Worm (Caenorhabditis elegans) whole organism, L4/young adult: ENCODE data around the gene ida-1.

Source experiments
- W03F9.2 ChIP-seq: fragments of 150-350 bp; optimal IDR thresholded peaks from 2 replicates; lab custom pipeline; 2014; ENCODE audit warnings: missing biosample characterization, missing genetic modification characterization
- dao-5 ChIP-seq: sonication (generic microtip); optimal IDR thresholded peaks from 2 replicates; lab custom pipeline; 2016; ENCODE audit warnings: missing genotype, missing genetic modification characterization, moderate library complexity, missing compliant biosample characterization
- him-1 ChIP-seq: sonication (generic microtip); optimal IDR thresholded peaks from 2 replicates; lab custom pipeline; 2016; ENCODE audit warnings: missing genotype, missing genetic modification reagents, missing genetic modification characterization, missing compliant biosample characterization

DNA sequence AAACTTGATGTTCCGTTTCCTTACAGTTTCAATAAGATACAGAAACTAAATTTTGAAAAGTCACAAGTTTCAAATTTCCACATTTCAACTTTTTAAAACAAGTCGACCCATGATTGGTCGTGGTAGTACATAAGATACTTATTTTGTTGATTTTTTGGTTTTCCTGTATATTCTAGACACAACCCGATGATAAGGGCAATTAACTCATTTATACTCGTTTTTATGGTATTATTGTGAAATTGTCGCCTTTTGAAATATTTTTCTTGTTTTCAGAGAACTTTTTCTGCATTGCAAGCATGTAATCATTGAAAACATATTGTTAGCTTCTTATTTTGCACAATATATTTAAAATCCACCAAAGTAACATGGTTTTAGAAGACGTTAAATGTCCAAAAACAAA, 56.6 kb downstream of the ida-1 start:
- TF ChIP-seq him-1 (tag; lab: Kevin White, UChicago) (no peak), W03F9.2 (tag; lab: Kevin White, UChicago) (no peak), dao-5 (tag; lab: Kevin White, UChicago) (no peak)
